Worm (Caenorhabditis elegans): ENCODE data around the gene ulp-2.
A peak's percentile ranks its signal among the peaks of the same experiment; 100 is the strongest.

ulp-2 gene

DNA sequence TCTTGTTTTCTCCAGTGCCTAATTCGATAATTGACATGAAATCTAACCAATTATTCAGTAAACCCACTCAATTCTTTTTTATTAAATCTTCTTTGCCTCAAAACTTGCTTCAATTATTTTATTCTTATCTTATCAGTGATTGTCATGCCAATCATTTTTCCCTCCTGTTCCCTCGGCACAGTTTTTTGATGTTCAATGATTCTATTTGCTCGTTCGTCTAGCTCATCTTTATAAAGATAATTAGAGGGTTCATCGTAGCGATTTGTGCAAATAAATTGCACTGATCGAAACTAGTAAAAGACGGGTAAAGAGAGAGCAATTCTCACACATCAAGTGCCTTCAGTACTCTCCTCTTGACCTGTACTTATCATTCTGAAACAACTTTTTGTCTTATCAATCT, 8.0 kb upstream of the ulp-2 start:
- TF ChIP-seq zfh-2 (GFP tag; conservative IDR thresholded peaks at IDR 0.05) (no peak), nhr-80 (tag; optimal IDR thresholded peaks at IDR 0.05) (peak; percentile 81)

DNA sequence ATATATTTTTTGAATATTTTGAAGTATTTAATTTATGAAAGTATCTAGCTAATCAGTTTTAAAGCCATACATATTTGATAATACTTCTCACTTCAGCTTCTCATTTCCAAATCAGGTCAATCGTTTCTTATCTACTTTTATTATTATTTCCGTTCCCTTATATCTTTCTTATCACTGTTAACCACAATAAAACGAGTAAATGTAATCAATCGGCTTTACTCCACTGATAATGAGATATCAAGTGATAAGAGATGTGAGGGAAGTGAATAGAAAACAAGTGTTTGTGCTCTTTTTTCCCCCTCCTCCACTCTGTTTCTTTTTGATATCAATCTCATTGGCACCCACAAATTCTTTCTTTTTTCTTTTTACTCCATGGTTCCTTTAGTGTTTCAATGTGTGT, 6.9 kb upstream of the ulp-2 start:
- TF ChIP-seq aptf-2 (GFP tag; conservative IDR thresholded peaks at IDR 0.05), result no peak
- no peak for TF ChIP-seq lin-35 (GFP tag; optimal IDR thresholded peaks at IDR 0.05)
- TF ChIP-seq cebp-1 (GFP tag; IDR thresholded peaks at IDR 0.05), result no peak
- no peak for TF ChIP-seq cebp-1 (tag; optimal IDR thresholded peaks at IDR 0.05)
- TF ChIP-seq F57C9.4 (tag; optimal IDR thresholded peaks at IDR 0.05), result no peak
- TF ChIP-seq ceh-79 (tag; optimal IDR thresholded peaks at IDR 0.05), result no peak
- no peak for TF ChIP-seq let-526 (GFP tag; IDR thresholded peaks at IDR 0.05)
- no peak for TF ChIP-seq B0336.3 (GFP tag; IDR thresholded peaks at IDR 0.05)
- TF ChIP-seq ama-1 (optimal IDR thresholded peaks at IDR 0.05), result no peak
- no peak for TF ChIP-seq ama-1 (GFP tag; optimal IDR thresholded peaks at IDR 0.05)
- TF ChIP-seq bed-1 (GFP tag; IDR thresholded peaks at IDR 0.05), result no peak
- no peak for TF ChIP-seq F23B12.7 (tag; optimal IDR thresholded peaks at IDR 0.05; ENCODE audit: insufficient read depth)
- TF ChIP-seq rpc-1 (optimal IDR thresholded peaks at IDR 0.05), result no peak
- TF ChIP-seq rpc-1 (tag; optimal IDR thresholded peaks at IDR 0.05), result no peak
- TF ChIP-seq snpc-3.4 (tag; optimal IDR thresholded peaks at IDR 0.05), result no peak

DNA sequence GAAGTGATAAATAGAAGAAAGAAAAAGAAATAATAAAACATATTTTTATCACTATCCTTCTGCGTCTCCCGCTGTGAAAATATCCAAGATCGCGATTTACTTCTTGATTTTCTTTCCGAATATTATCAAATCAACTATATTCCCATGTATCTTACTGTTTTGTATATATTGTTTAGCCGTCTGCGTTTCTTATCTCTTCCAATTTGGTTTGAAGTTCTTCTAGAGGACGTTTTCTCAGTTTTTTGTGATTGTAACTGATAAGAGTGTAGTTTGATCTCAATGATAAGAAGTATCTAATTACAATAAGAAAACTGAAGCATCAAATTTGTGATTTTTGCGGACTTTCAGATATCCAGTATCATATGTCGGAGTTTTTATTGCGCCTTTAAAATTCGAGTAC, 1.0 kb upstream of the ulp-2 start:
- TF ChIP-seq efl-1 (GFP tag; optimal IDR thresholded peaks at IDR 0.05) (no peak), nhr-80 (tag; optimal IDR thresholded peaks at IDR 0.05) (peak; percentile 45), lin-35 (GFP tag; optimal IDR thresholded peaks at IDR 0.05) (no peak), fkh-3 (tag; optimal IDR thresholded peaks at IDR 0.05) (no peak), xnd-1 (tag; optimal IDR thresholded peaks at IDR 0.05) (no peak), ztf-18 (tag; optimal IDR thresholded peaks at IDR 0.05) (no peak), lir-1 (GFP tag; conservative IDR thresholded peaks at IDR 0.05) (no peak)

DNA sequence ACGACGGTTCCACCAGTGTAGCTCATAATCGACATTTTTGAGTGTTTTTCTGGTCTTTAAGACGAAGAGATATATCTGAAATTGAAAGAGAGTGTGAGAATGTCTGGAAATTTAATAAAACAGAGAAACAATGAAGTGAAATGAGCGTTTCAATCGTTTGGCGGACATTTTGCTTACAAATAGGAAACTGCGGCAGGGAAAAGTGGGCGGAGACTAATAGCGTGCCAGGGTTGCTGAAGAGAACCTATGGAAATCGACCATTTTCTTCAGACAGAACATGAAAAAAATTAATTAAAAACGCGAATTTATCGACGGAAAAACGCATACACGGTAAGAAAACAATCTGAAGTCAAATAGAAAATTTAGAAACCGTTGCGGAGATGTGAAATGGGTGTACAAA, 4.3 kb downstream of the ulp-2 start, which contains the start of gene pbs-3:
TSS of gene pbs-3 (minus strand) at position 75 of the 400 bp plus-strand sequence.
- TF ChIP-seq ceh-40 (GFP tag; IDR thresholded peaks at IDR 0.05), result no peak
- TF ChIP-seq snpc-1.3 (tag; optimal IDR thresholded peaks at IDR 0.05; ENCODE audit: insufficient read depth), result peak; percentile 34
- no peak for TF ChIP-seq bed-1 (GFP tag; IDR thresholded peaks at IDR 0.05)
- peak in 1 of 3 experiments; percentile 27 for TF ChIP-seq lin-35 (GFP tag; optimal IDR thresholded peaks at IDR 0.05)
- TF ChIP-seq nhr-80 (tag; optimal IDR thresholded peaks at IDR 0.05), result peak; percentile 44
- TF ChIP-seq dox-1 (GFP tag; IDR thresholded peaks at IDR 0.05), result peak; percentile 53; the same call in 1 of the 2 replicates
- peak; percentile 5; the same call in 1 of the 2 replicates for TF ChIP-seq hmg-1.2 (GFP tag; IDR thresholded peaks at IDR 0.05)
- TF ChIP-seq efl-1 (GFP tag; optimal IDR thresholded peaks at IDR 0.05), result no peak
- TF ChIP-seq Y53G8AR.9 (GFP tag; conservative IDR thresholded peaks at IDR 0.05), result peak; percentile 31; the same call in 1 of the 2 replicates
- TF ChIP-seq F52B5.7 (tag; optimal IDR thresholded peaks at IDR 0.05), result no peak
- TF ChIP-seq F55B11.4 (tag; optimal IDR thresholded peaks at IDR 0.05; ENCODE audit: borderline replicate concordance, insufficient read depth), result no peak
- TF ChIP-seq F49E8.2 (tag; optimal IDR thresholded peaks at IDR 0.05; ENCODE audit: insufficient read depth), result peak; percentile 48
- no peak for TF ChIP-seq egl-44 (GFP tag; IDR thresholded peaks at IDR 0.05)
- no peak for TF ChIP-seq ztf-22 (GFP tag; optimal IDR thresholded peaks at IDR 0.05)
- no peak for TF ChIP-seq F22D6.2 (tag; optimal IDR thresholded peaks at IDR 0.05)
- no peak for TF ChIP-seq nfyb-1 (GFP tag; IDR thresholded peaks at IDR 0.05)
- peak; percentile 33; the same call in 1 of the 2 replicates for TF ChIP-seq rcor-1 (GFP tag; IDR thresholded peaks at IDR 0.05)
- peak; percentile 81 for TF ChIP-seq attf-5 (GFP tag; optimal IDR thresholded peaks at IDR 0.05)
- TF ChIP-seq bed-2 (GFP tag; IDR thresholded peaks at IDR 0.05), result no peak
- TF ChIP-seq ccch-3 (GFP tag; optimal IDR thresholded peaks at IDR 0.05), result no peak
- TF ChIP-seq aptf-2 (GFP tag; conservative IDR thresholded peaks at IDR 0.05), result 0 out of 2 replicates have a peak, but pooled peaks have one; percentile 44
- TF ChIP-seq attf-3 (GFP tag; conservative IDR thresholded peaks at IDR 0.05), result 0 out of 2 replicates have a peak, but pooled peaks have one; percentile 47
- TF ChIP-seq tbp1 (GFP tag; optimal IDR thresholded peaks at IDR 0.05), result no peak
- no peak for TF ChIP-seq lir-1 (GFP tag; conservative IDR thresholded peaks at IDR 0.05)
- peak; percentile 41; the same call in 1 of the 2 replicates for TF ChIP-seq pbrm-1 (GFP tag; IDR thresholded peaks at IDR 0.05)
- TF ChIP-seq lsl-1 (GFP tag; optimal IDR thresholded peaks at IDR 0.05), result peak; percentile 30
- no peak for TF ChIP-seq snpc-4 (GFP tag; optimal IDR thresholded peaks at IDR 0.05)
- peak in 1 of 4 experiments; percentile 16 for TF ChIP-seq snpc-4 (tag; optimal IDR thresholded peaks at IDR 0.05)
